Worm (Caenorhabditis elegans) whole organism, L3 larva: ENCODE data around the gene F47B8.3.

Source experiments
- ceh-82 ChIP-seq: fragments of 150-350 bp; optimal IDR thresholded peaks from 2 replicates; lab custom pipeline; 2014; ENCODE audit warnings: missing biosample characterization, missing genetic modification characterization
- daf-12 ChIP-seq: fragments of 150-350 bp; optimal IDR thresholded peaks from 2 replicates; lab custom pipeline; 2014; ENCODE audit warnings: missing biosample characterization, missing genetic modification reagents, missing genetic modification characterization
- elt-2 ChIP-seq: sonication (generic microtip); optimal IDR thresholded peaks from 2 replicates; lab custom pipeline; 2016; ENCODE audit warnings: missing genetic modification reagents, mild to moderate bottlenecking, missing genetic modification characterization, missing compliant biosample characterization
- fkh-10 ChIP-seq: sonication (generic microtip); optimal IDR thresholded peaks from 2 replicates; lab custom pipeline; 2017; ENCODE audit warnings: missing biosample characterization, missing genetic modification reagents, missing genetic modification characterization
- nhr-25 ChIP-seq: sonication (generic microtip); optimal IDR thresholded peaks from 2 replicates; lab custom pipeline; 2017; ENCODE audit warnings: missing biosample characterization, missing genetic modification characterization
- pha-4 ChIP-seq: fragments of 150-350 bp; optimal IDR thresholded peaks from 2 replicates; lab custom pipeline; 2014; ENCODE audit warnings: missing biosample characterization, missing genetic modification reagents, missing genetic modification characterization
- pqm-1 ChIP-seq: fragments of 150-350 bp; optimal IDR thresholded peaks from 2 replicates; lab custom pipeline; 2017; ENCODE audit warnings: missing biosample characterization, missing genetic modification characterization, inconsistent platforms
- snpc-4 ChIP-seq: fragments of 150-350 bp; optimal IDR thresholded peaks from 2 replicates; lab custom pipeline; 2014; ENCODE audit warnings: missing biosample characterization, missing genetic modification characterization
- ztf-11 ChIP-seq: fragments of 150-350 bp; optimal IDR thresholded peaks from 2 replicates; lab custom pipeline; 2014; ENCODE audit warnings: missing biosample characterization, missing genetic modification characterization

- TF ChIP-seq elt-2 (tag; lab: Kevin White, UChicago): no peak
- TF ChIP-seq ceh-82 (tag; lab: Kevin White, UChicago): no peak
- TF ChIP-seq nhr-25 (tag; lab: Kevin White, UChicago): no peak
- no peak for TF ChIP-seq pqm-1 (tag; lab: Kevin White, UChicago)
- TF ChIP-seq fkh-10: no peak
- TF ChIP-seq ztf-11 (tag; lab: Kevin White, UChicago): no peak
- TF ChIP-seq snpc-4: no peak
- no peak for TF ChIP-seq daf-12 (tag; lab: Kevin White, UChicago)
- no peak for TF ChIP-seq pha-4
Measured at ce11 chrV:14273019-14273418, 49.8 kb downstream of the F47B8.3 start, which contains the start of gene F40G12.6.
